Worm (Caenorhabditis elegans): ENCODE data around the gene osm-6.

The osm-6 gene

ce11 chrV:11955617-11956016 lies 28.4 kb upstream of the osm-6 start (continued):
- no peak for TF ChIP-seq alr-1 (tag; optimal IDR thresholded peaks at IDR 0.05; ENCODE audit: borderline replicate concordance)

- TF ChIP-seq nhr-71 (tag; optimal IDR thresholded peaks at IDR 0.05) (no peak), lin-39 (tag; optimal IDR thresholded peaks at IDR 0.05) (no peak), xbp-1 (tag; optimal IDR thresholded peaks at IDR 0.05) (no peak), pqm-1 (tag; optimal IDR thresholded peaks at IDR 0.05) (no peak), mep-1 (tag; optimal IDR thresholded peaks at IDR 0.05) (no peak), fkh-10 (GFP tag; optimal IDR thresholded peaks at IDR 0.05) (peak; percentile 58), ces-1 (GFP tag; optimal IDR thresholded peaks at IDR 0.05) (peak; percentile 77), lin-14 (GFP tag; optimal IDR thresholded peaks at IDR 0.05) (peak; percentile 79)
Observed at ce11 chrV:11953621-11954020, 26.4 kb upstream of the osm-6 start.

ce11 chrV:11952854-11953447 lies 25.7 kb upstream of the osm-6 start:
- TF ChIP-seq ces-1 (GFP tag; optimal IDR thresholded peaks at IDR 0.05) (no peak), nhr-85 (tag) (peak; percentile 25)

ce11 chrV:11951227-11951626 lies 24.0 kb upstream of the osm-6 start:
- TF ChIP-seq ceh-63 (GFP tag; optimal IDR thresholded peaks at IDR 0.05), result no peak

DNA sequence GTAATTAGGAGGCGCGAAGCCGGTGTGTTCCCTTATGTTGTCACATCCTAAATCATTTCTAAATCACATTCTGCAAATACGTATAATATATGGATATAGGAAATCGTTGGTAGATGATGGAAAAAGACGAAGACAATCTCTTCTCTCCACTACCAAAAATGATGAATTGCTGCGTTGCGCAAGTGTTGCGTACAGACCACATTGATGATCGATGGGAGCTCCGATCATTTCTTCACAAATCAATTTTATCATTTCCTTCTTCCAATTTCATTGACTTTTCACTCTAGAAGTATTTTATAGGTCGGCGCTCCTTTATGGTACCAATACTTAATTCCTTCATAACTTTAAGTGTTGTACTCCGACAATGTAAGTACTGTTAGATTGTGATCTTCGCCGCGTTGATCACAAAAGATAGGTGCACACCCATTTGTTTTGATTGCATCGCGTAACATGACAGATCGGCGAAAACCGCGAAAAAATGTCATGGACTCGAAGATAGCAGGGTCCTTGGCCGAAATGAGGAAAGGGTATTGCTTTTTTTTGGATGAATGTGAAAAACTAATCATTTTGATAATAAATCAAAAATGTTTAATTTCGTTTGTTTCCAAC lies 22.4 kb upstream of the osm-6 start:
- TF ChIP-seq lin-35 (GFP tag; optimal IDR thresholded peaks at IDR 0.05) (no peak), nhr-71 (tag; optimal IDR thresholded peaks at IDR 0.05) (no peak), aha-1 (tag; optimal IDR thresholded peaks at IDR 0.05) (no peak), nhr-85 (tag) (peak; percentile 39), ceh-88 (GFP tag; IDR thresholded peaks at IDR 0.05) (no peak), vab-15 (tag; optimal IDR thresholded peaks at IDR 0.05) (no peak), nhr-47 (tag; optimal IDR thresholded peaks at IDR 0.05) (no peak), efl-3 (GFP tag; optimal IDR thresholded peaks at IDR 0.05) (no peak), nhr-90 (tag; optimal IDR thresholded peaks at IDR 0.05; ENCODE audit: poor library complexity) (no peak), pax-3 (tag; optimal IDR thresholded peaks at IDR 0.05) (no peak), blmp-1 (tag; optimal IDR thresholded peaks at IDR 0.05) (peak; percentile 41)

- TF ChIP-seq nhr-85 (tag) (peak; percentile 59), blmp-1 (tag; optimal IDR thresholded peaks at IDR 0.05) (peak; percentile 54), nhr-12 (tag; optimal IDR thresholded peaks at IDR 0.05) (no peak)
Observed at ce11 chrV:11948581-11948980, 21.3 kb upstream of the osm-6 start.

ce11 chrV:11947414-11947954 lies 20.2 kb upstream of the osm-6 start:
- TF ChIP-seq hlh-17 (GFP tag; optimal IDR thresholded peaks at IDR 0.05; ENCODE audit: borderline replicate concordance), result no peak
- TF ChIP-seq sup-37 (GFP tag; optimal IDR thresholded peaks at IDR 0.05), result no peak
- no peak for TF ChIP-seq mab-9 (GFP tag; IDR thresholded peaks at IDR 0.05)
- TF ChIP-seq elt-2 (tag; optimal IDR thresholded peaks at IDR 0.05), result no peak
- no peak for TF ChIP-seq pqm-1 (tag; optimal IDR thresholded peaks at IDR 0.05)
- TF ChIP-seq C34B4.2 (tag; optimal IDR thresholded peaks at IDR 0.05), result no peak
- no peak for TF ChIP-seq ceh-63 (GFP tag; optimal IDR thresholded peaks at IDR 0.05)

DNA sequence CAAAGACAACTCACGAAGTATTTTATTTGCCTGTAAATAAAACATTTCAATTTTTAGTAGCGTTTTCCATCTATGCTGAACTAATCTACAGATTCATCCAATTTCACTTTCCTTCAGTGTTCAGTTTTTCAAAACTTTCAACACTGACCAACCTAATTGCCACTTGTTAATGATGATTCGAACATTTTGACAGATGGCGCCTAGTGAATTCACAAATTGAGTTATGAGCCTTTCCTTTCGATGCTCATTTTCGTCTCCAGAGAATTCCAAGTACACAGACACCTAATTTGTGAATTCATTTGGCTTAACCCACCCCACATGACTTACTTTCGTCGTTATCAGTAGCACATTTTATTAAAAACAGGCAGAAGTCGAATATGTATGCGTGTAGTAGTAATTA lies 19.6 kb upstream of the osm-6 start:
- TF ChIP-seq skn-1 (tag; optimal IDR thresholded peaks at IDR 0.05) (no peak), ceh-8 (GFP tag; optimal IDR thresholded peaks at IDR 0.05) (peak; percentile 12), unc-30 (tag; optimal IDR thresholded peaks at IDR 0.05) (no peak), pax-3 (tag; optimal IDR thresholded peaks at IDR 0.05) (no peak), nhr-12 (tag; optimal IDR thresholded peaks at IDR 0.05) (no peak)

Data from whole organism, L1 larva.